Worm (Caenorhabditis elegans) whole organism, midembryonic: ENCODE results near the gene Y7A5A.1.

Source experiments
- ztf-23 ChIP-seq: fragments of 200-800 bp; sonication (Bioruptor generic); IDR thresholded peaks from 2 replicates; pipeline ENCODE4 v1.3.6; 2022; ENCODE audit warnings: missing genetic modification reagents, missing genetic modification characterization, missing compliant biosample characterization
- ztf-29 ChIP-seq: fragments of 200-800 bp; sonication (Bioruptor generic); IDR thresholded peaks from 2 replicates; pipeline ENCODE4 v1.3.6; 2022; ENCODE audit warnings: missing genetic modification reagents, missing genetic modification characterization, missing compliant biosample characterization

DNA sequence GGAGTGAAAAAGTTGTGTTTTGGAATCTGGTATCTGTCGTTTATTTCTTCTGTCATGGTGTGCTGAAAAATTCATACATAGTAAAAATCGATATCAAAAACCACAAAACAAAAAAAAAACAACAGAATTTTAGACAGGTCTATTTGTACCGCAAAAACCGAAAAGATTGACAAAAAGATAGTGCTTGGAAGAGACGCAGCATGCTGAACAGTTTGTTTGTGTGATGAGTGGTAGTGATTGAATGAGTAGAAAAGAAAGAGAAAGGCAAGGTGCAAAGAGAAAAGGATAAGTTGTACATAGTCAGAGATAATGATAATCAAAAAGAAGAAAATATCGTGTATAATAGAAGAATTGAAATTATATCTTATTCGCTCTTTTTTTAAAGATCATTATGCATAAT is 1.4 kb upstream of the Y7A5A.1 start, which contains the start of gene Y7A5A.2:
- TF ChIP-seq ztf-23 (GFP tag; lab: Robert Waterston, UW) (no peak), ztf-29 (GFP tag; lab: Robert Waterston, UW) (no peak)
